Worm (Caenorhabditis elegans) whole organism, midembryonic: ENCODE results near the gene F40G12.4.

Experiments used
- T22C8.4 ChIP-seq: fragments of 200-800 bp; sonication (Bioruptor generic); IDR thresholded peaks from 2 replicates; pipeline ENCODE4 v1.3.6; 2022; ENCODE audit warnings: missing genetic modification characterization, missing compliant biosample characterization
- cog-1 ChIP-seq: sonication (generic microtip); optimal IDR thresholded peaks from 2 replicates; lab custom pipeline; 2016; ENCODE audit warnings: missing genetic modification characterization, missing compliant biosample characterization
- flt-1 ChIP-seq: fragments of 200-800 bp; sonication (Bioruptor generic); IDR thresholded peaks from 2 replicates; pipeline ENCODE4 v1.3.6; 2022; ENCODE audit warnings: missing genetic modification characterization, missing compliant biosample characterization
- klf-2 ChIP-seq: fragments of 200-800 bp; sonication (Bioruptor generic); conservative IDR thresholded peaks from 2 replicates; pipeline ENCODE4 v1.3.6; 2022; ENCODE audit warnings: missing genetic modification reagents, missing genetic modification characterization, missing compliant biosample characterization
- med-1 ChIP-seq: sonication (generic microtip); optimal IDR thresholded peaks from 2 replicates; lab custom pipeline; 2017; ENCODE audit warnings: missing genetic modification characterization, mild to moderate bottlenecking, missing compliant biosample characterization, antibody characterized with exemption, missing genetic modification reagents; ENCODE audit not compliant: insufficient read depth
- ref-1 ChIP-seq: fragments of 200-800 bp; sonication (Bioruptor generic); conservative IDR thresholded peaks from 2 replicates; pipeline ENCODE4 v1.3.6; 2022; ENCODE audit warnings: missing genetic modification reagents, missing genetic modification characterization, missing compliant biosample characterization
- tab-1 ChIP-seq: fragments of 200-800 bp; sonication (Bioruptor generic); IDR thresholded peaks from 2 replicates; pipeline ENCODE4 v1.3.6; 2022; ENCODE audit warnings: missing genetic modification characterization, missing compliant biosample characterization
- ztf-23 ChIP-seq: fragments of 200-800 bp; sonication (Bioruptor generic); IDR thresholded peaks from 2 replicates; pipeline ENCODE4 v1.3.6; 2022; ENCODE audit warnings: missing genetic modification reagents, missing genetic modification characterization, missing compliant biosample characterization
- ztf-29 ChIP-seq: fragments of 200-800 bp; sonication (Bioruptor generic); IDR thresholded peaks from 2 replicates; pipeline ENCODE4 v1.3.6; 2022; ENCODE audit warnings: missing genetic modification reagents, missing genetic modification characterization, missing compliant biosample characterization

Gene F40G12.4

ce11 chrV:14246761-14247160, 21.8 kb downstream of the F40G12.4 start, which contains the start of gene K02E11.3:
K02E11.3 (minus strand) TSS chrV:14246861.
- TF ChIP-seq ztf-29 (GFP tag; lab: Robert Waterston, UW): no peak
- TF ChIP-seq tab-1 (GFP tag; lab: Robert Waterston, UW): no peak
- no peak for TF ChIP-seq ref-1 (GFP tag; lab: Robert Waterston, UW)
- TF ChIP-seq med-1 (GFP tag; lab: Kevin White, UChicago): no peak
- no peak for TF ChIP-seq klf-2 (GFP tag; lab: Robert Waterston, UW)
- no peak for TF ChIP-seq flt-1 (GFP tag; lab: Robert Waterston, UW)

DNA sequence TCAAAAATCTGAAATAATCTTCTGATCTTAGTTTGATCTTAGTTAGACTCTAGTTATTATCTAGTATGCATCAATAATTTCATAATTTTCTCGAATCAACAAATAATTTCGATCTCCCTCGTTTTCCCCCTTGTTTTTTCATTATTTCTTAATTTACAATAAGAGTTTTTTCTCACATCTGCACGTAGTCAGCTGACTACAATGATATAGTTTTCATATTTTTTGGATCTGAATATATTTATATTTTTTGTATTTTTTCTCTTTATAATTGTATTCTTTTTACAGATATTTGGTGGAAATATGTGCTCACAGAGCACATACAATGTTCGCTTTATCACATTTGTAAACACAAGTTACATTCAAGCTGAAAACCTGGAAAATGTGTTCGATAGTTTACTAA, 24.6 kb downstream of the F40G12.4 start, which contains the start of gene sre-7:
Gene sre-7, plus strand, starts transcription at position 301 of the 400 bp plus-strand sequence.
- TF ChIP-seq ztf-29 (GFP tag; lab: Robert Waterston, UW): no peak
- TF ChIP-seq T22C8.4: no peak
- no peak for TF ChIP-seq flt-1 (GFP tag; lab: Robert Waterston, UW)
- no peak for TF ChIP-seq cog-1 (tag; lab: Kevin White, UChicago)
- no peak for TF ChIP-seq ztf-23 (GFP tag; lab: Robert Waterston, UW)

- TF ChIP-seq med-1 (GFP tag; lab: Kevin White, UChicago): no peak
- no peak for TF ChIP-seq ztf-29 (GFP tag; lab: Robert Waterston, UW)
- TF ChIP-seq ref-1 (GFP tag; lab: Robert Waterston, UW): no peak
- TF ChIP-seq cog-1 (tag; lab: Kevin White, UChicago): no peak
- no peak for TF ChIP-seq tab-1 (GFP tag; lab: Robert Waterston, UW)
- TF ChIP-seq T22C8.4: no peak
- TF ChIP-seq ztf-23 (GFP tag; lab: Robert Waterston, UW): no peak
- no peak for TF ChIP-seq flt-1 (GFP tag; lab: Robert Waterston, UW)
- no peak for TF ChIP-seq klf-2 (GFP tag; lab: Robert Waterston, UW)
These were observed 27.8 kb downstream of the F40G12.4 start, which contains the start of gene K02E11.10 for ce11 chrV:14240694-14241201. K02E11.10 (minus strand) TSS chrV:14241151.

ce11 chrV:14237447-14237846, 31.1 kb downstream of the F40G12.4 start:
- TF ChIP-seq tab-1 (GFP tag; lab: Robert Waterston, UW) (peak; percentile 65; the same call in 1 of the 2 replicates), flt-1 (GFP tag; lab: Robert Waterston, UW) (peak; percentile 70), T22C8.4 (peak; percentile 28; the same call in 1 of the 2 replicates), ztf-23 (GFP tag; lab: Robert Waterston, UW) (peak; percentile 42; the same call in 1 of the 2 replicates)

DNA sequence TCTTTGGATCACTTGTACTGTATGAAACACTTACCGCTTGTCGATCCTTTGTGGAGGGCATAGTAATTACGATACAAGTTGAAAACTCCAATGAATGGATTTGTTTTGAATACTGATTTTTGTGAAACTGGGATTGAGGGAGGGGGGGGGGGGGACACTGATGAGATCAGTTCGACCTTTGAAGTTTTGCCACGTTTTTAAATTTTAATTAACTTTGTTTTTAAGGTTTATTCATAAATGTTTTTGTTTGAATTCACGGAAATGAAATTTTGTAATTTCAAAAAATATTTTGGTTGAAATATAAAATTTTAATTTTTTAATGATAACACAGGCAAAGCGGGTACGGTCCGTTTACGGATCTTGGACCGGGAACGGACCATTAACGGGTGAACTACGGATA, 32.6 kb downstream of the F40G12.4 start, which contains the start of gene ent-3:
Gene ent-3, minus strand, starts transcription at position 101 of the 400 bp plus-strand sequence.
- TF ChIP-seq cog-1 (tag; lab: Kevin White, UChicago): no peak

- TF ChIP-seq tab-1 (GFP tag; lab: Robert Waterston, UW): no peak
- TF ChIP-seq flt-1 (GFP tag; lab: Robert Waterston, UW): no peak
- no peak for TF ChIP-seq ref-1 (GFP tag; lab: Robert Waterston, UW)
- no peak for TF ChIP-seq ztf-29 (GFP tag; lab: Robert Waterston, UW)
- no peak for TF ChIP-seq ztf-23 (GFP tag; lab: Robert Waterston, UW)
- no peak for TF ChIP-seq T22C8.4
- TF ChIP-seq klf-2 (GFP tag; lab: Robert Waterston, UW): no peak
- TF ChIP-seq cog-1 (tag; lab: Kevin White, UChicago): no peak
- TF ChIP-seq med-1 (GFP tag; lab: Kevin White, UChicago): no peak
These were observed 36.9 kb downstream of the F40G12.4 start for ce11 chrV:14231656-14232055.

DNA sequence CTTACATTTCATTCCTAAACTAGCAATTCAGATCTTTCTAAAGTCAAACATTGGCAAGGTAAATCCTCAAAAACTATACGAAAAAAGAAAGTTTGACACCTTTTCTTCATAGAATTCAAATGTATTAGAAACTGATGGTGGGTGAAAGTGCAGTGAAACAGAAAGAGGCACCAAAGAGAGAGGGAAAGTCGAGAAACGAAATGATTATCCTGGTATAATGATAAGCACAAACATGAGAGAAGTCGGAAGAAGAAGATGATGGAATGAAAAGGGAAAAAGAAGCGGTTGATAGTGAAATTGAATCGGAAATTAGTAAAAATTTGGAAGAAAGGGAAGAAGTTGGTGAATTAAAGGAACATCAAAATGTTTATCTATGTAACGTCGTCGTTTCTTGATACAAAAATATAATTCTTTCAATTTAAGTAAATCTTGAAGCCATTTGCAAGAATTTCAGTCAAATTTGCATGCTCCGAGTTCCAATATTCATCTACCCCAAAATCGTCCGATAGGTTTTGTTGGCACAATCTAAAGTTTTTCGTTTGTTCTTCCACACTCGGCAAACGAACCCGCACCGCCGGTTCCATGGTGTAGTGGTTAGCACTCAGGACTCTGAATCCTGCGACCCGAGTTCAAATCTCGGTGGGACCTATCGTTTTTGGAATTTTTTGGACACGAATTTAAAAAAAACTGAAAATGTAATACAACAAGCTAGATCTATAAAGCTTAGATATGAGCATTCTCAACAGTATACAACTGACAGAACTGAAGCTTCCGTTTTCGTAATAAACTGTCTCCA, 37.5 kb downstream of the F40G12.4 start:
- TF ChIP-seq T22C8.4 (no peak), klf-2 (GFP tag; lab: Robert Waterston, UW) (no peak), ztf-29 (GFP tag; lab: Robert Waterston, UW) (no peak), ztf-23 (GFP tag; lab: Robert Waterston, UW) (0 out of 2 replicates have a peak, but pooled peaks have one; percentile 8), tab-1 (GFP tag; lab: Robert Waterston, UW) (no peak), flt-1 (GFP tag; lab: Robert Waterston, UW) (no peak), ref-1 (GFP tag; lab: Robert Waterston, UW) (no peak), med-1 (GFP tag; lab: Kevin White, UChicago) (no peak), cog-1 (tag; lab: Kevin White, UChicago) (no peak)

- TF ChIP-seq ztf-29 (GFP tag; lab: Robert Waterston, UW) (no peak), T22C8.4 (no peak), ztf-23 (GFP tag; lab: Robert Waterston, UW) (no peak), med-1 (GFP tag; lab: Kevin White, UChicago) (no peak), ref-1 (GFP tag; lab: Robert Waterston, UW) (no peak), tab-1 (GFP tag; lab: Robert Waterston, UW) (no peak), klf-2 (GFP tag; lab: Robert Waterston, UW) (no peak), cog-1 (tag; lab: Kevin White, UChicago) (no peak), flt-1 (GFP tag; lab: Robert Waterston, UW) (no peak)
These were observed 42.1 kb downstream of the F40G12.4 start, which contains the start of gene nep-21 for ce11 chrV:14226373-14226772. nep-21 (minus strand) TSS chrV:14226473.

- TF ChIP-seq ztf-29 (GFP tag; lab: Robert Waterston, UW) (no peak), flt-1 (GFP tag; lab: Robert Waterston, UW) (no peak), cog-1 (tag; lab: Kevin White, UChicago) (no peak), med-1 (GFP tag; lab: Kevin White, UChicago) (no peak), klf-2 (GFP tag; lab: Robert Waterston, UW) (no peak), tab-1 (GFP tag; lab: Robert Waterston, UW) (no peak), T22C8.4 (no peak), ztf-23 (GFP tag; lab: Robert Waterston, UW) (no peak), ref-1 (GFP tag; lab: Robert Waterston, UW) (no peak)
These were observed 45.4 kb downstream of the F40G12.4 start for ce11 chrV:14223141-14223540.
